Worm (Caenorhabditis elegans) whole organism, late embryonic: Measurements from ENCODE around the gene srh-63.

Experiments
- ama-1 ChIP-seq: fragments of 150-350 bp; optimal IDR thresholded peaks from 2 replicates; lab custom pipeline; 2014
- che-1 ChIP-seq: sonication (generic microtip); optimal IDR thresholded peaks from 2 replicates; lab custom pipeline; 2016; ENCODE audit warnings: mild to moderate bottlenecking, missing genetic modification characterization, missing compliant biosample characterization
- eyg-1 ChIP-seq: sonication (generic microtip); optimal IDR thresholded peaks from 2 replicates; lab custom pipeline; 2016; ENCODE audit warnings: missing genotype, missing genetic modification characterization, missing compliant biosample characterization
- fkh-10 ChIP-seq: fragments of 150-350 bp; optimal IDR thresholded peaks from 2 replicates; lab custom pipeline; 2014; ENCODE audit warnings: missing biosample characterization, missing genetic modification reagents, missing genetic modification characterization
- fkh-6 ChIP-seq: sonication (generic microtip); optimal IDR thresholded peaks from 2 replicates; lab custom pipeline; 2016; ENCODE audit warnings: missing genetic modification characterization, missing compliant biosample characterization
- mec-3 ChIP-seq: sonication (generic microtip); optimal IDR thresholded peaks from 2 replicates; lab custom pipeline; 2016; ENCODE audit warnings: borderline replicate concordance, missing genetic modification characterization, missing compliant biosample characterization
- pax-1 ChIP-seq: fragments of 150-350 bp; optimal IDR thresholded peaks from 2 replicates; lab custom pipeline; 2014; ENCODE audit warnings: missing biosample characterization, missing genetic modification characterization
- unc-86 ChIP-seq: sonication (generic microtip); optimal IDR thresholded peaks from 2 replicates; lab custom pipeline; 2016; ENCODE audit warnings: missing genetic modification characterization, missing compliant biosample characterization

- TF ChIP-seq eyg-1 (tag; lab: Kevin White, UChicago) (no peak), unc-86 (tag; lab: Kevin White, UChicago) (no peak), ama-1 (lab: Kevin White, UChicago) (no peak), pax-1 (no peak), fkh-6 (tag; lab: Kevin White, UChicago) (no peak), mec-3 (tag; lab: Kevin White, UChicago) (no peak), fkh-10 (no peak), che-1 (tag; lab: Kevin White, UChicago) (no peak)
Observed at ce11 chrIV:14571626-14572025, 48.0 kb downstream of the srh-63 start.
